Fruit fly (Drosophila melanogaster) whole organism, wandering third instar larva: ENCODE data around the gene Or71a.

Source experiments
- Abd-B ChIP-seq: fragments of >200 bp; optimal IDR thresholded peaks from 2 replicates; lab custom pipeline; 2017; ENCODE audit warnings: missing biosample characterization, missing genetic modification characterization
- CG32264 ChIP-seq: fragments of 200-800 bp; sonication (Bioruptor generic); optimal IDR thresholded peaks from 2 replicates; lab custom pipeline; 2016; ENCODE audit warnings: missing biosample characterization, missing genetic modification characterization
- CrebA ChIP-seq: fragments of 200-800 bp; sonication (Bioruptor generic); optimal IDR thresholded peaks from 2 replicates; lab custom pipeline; 2016; ENCODE audit warnings: missing biosample characterization, mild to moderate bottlenecking, missing genetic modification characterization, borderline replicate concordance
- Dfd ChIP-seq: fragments of >200 bp; optimal IDR thresholded peaks from 2 replicates; lab custom pipeline; 2017; ENCODE audit warnings: missing biosample characterization, missing genetic modification characterization
- HLH106 ChIP-seq: fragments of 200-800 bp; optimal IDR thresholded peaks from 3 replicates; lab custom pipeline; 2019; ENCODE audit warnings: missing biosample characterization, mild to moderate bottlenecking, missing genetic modification characterization, moderate library complexity
- Hr78 ChIP-seq: fragments of >200 bp; optimal IDR thresholded peaks from 2 replicates; lab custom pipeline; 2017; ENCODE audit warnings: missing biosample characterization, missing genetic modification characterization
- Hr83 ChIP-seq: fragments of 200-300 bp; sonication (Bioruptor generic); optimal IDR thresholded peaks from 2 replicates; lab custom pipeline; 2016; ENCODE audit warnings: missing biosample characterization, mild to moderate bottlenecking, missing genetic modification characterization, moderate library complexity; ENCODE audit not compliant: poor library complexity, severe bottlenecking
- Mio ChIP-seq: sonication (Bioruptor generic); optimal IDR thresholded peaks from 2 replicates; lab custom pipeline; 2016; ENCODE audit warnings: missing biosample characterization, missing genetic modification characterization
- Myc ChIP-seq: fragments of >200 bp; optimal IDR thresholded peaks from 2 replicates; lab custom pipeline; 2017
- N ChIP-seq: fragments of >200 bp; optimal IDR thresholded peaks from 2 replicates; lab custom pipeline; 2018; ENCODE audit warnings: missing biosample characterization, missing external identifiers, missing genetic modification characterization
- Rel ChIP-seq, 2 experiments: fragments of 200-800 bp; sonication (Bioruptor generic) in 1 of 2; optimal IDR thresholded peaks; 2 replicates in 1 of 2; 3 replicates in 1 of 2; lab custom pipeline; 2016 to 2019; ENCODE audit warnings: mild to moderate bottlenecking in 2 of 2, missing biosample characterization in 2 of 2, missing genetic modification characterization in 2 of 2, moderate library complexity in 1 of 2
- Sp1 ChIP-seq: fragments of 200-800 bp; sonication (Bioruptor generic); optimal IDR thresholded peaks from 3 replicates; lab custom pipeline; 2019; ENCODE audit warnings: missing biosample characterization, mild to moderate bottlenecking, missing genetic modification characterization, moderate library complexity
- Vsx2 ChIP-seq: fragments of 200-300, 225-300 bp; sonication (Bioruptor generic); optimal IDR thresholded peaks from 2 replicates; lab custom pipeline; 2018; ENCODE audit warnings: missing biosample characterization, missing genetic modification characterization; ENCODE audit not compliant: partially characterized antibody
- br ChIP-seq: fragments of 200-800 bp; sonication (Bioruptor generic); optimal IDR thresholded peaks from 2 replicates; lab custom pipeline; 2016; ENCODE audit warnings: missing biosample characterization, missing genetic modification characterization
- dl ChIP-seq, 2 experiments: fragments of 175-275, 200-275 bp in 1 of 2; fragments of 200-275 bp in 1 of 2; sonication (Bioruptor generic); optimal IDR thresholded peaks; lab custom pipeline; 2018; ENCODE audit warnings: mild to moderate bottlenecking in 2 of 2, missing biosample characterization in 2 of 2, missing genetic modification characterization in 2 of 2, moderate library complexity in 2 of 2; ENCODE audit not compliant: partially characterized antibody in 2 of 2, insufficient read depth in 1 of 2
- dmrt93B ChIP-seq: fragments of 200-800 bp; sonication (Bioruptor generic); optimal IDR thresholded peaks from 2 replicates; lab custom pipeline; 2018; ENCODE audit warnings: missing biosample characterization, mild to moderate bottlenecking, missing genetic modification characterization
- dsf ChIP-seq: sonication (Bioruptor generic); optimal IDR thresholded peaks from 2 replicates; lab custom pipeline; 2016; ENCODE audit warnings: missing biosample characterization, missing genetic modification characterization, borderline replicate concordance
- ey ChIP-seq: fragments of 200-800 bp; sonication (Bioruptor generic); optimal IDR thresholded peaks from 2 replicates; lab custom pipeline; 2016; ENCODE audit warnings: missing biosample characterization, missing genetic modification characterization
- foxo ChIP-seq, 2 experiments: fragments of 200-800 bp; sonication (Bioruptor generic); optimal IDR thresholded peaks; 2 replicates in 1 of 2; 3 replicates in 1 of 2; lab custom pipeline; 2016 to 2017; ENCODE audit warnings: missing biosample characterization in 2 of 2, missing genetic modification characterization in 2 of 2
- fru ChIP-seq: fragments of 200-800 bp; sonication (Bioruptor generic); optimal IDR thresholded peaks from 3 replicates; lab custom pipeline; 2016; ENCODE audit warnings: missing biosample characterization, mild to moderate bottlenecking, missing genetic modification characterization
- jim ChIP-seq: fragments of 175-275, 200-325 bp; sonication (Bioruptor generic); optimal IDR thresholded peaks from 2 replicates; lab custom pipeline; 2016; ENCODE audit warnings: missing biosample characterization, mild to moderate bottlenecking, missing genetic modification characterization
- lola ChIP-seq: fragments of >200 bp; optimal IDR thresholded peaks from 2 replicates; lab custom pipeline; 2017; ENCODE audit warnings: missing biosample characterization, missing genetic modification characterization
- pan ChIP-seq: fragments of >200 bp; optimal IDR thresholded peaks from 2 replicates; lab custom pipeline; 2017
- rgr ChIP-seq: fragments of 200-800 bp; sonication (Bioruptor generic); optimal IDR thresholded peaks from 3 replicates; lab custom pipeline; 2016; ENCODE audit warnings: missing biosample characterization, mild to moderate bottlenecking, missing genetic modification characterization
- sv ChIP-seq: fragments of 200-800 bp; sonication (Bioruptor generic); optimal IDR thresholded peaks from 3 replicates; lab custom pipeline; 2016; ENCODE audit warnings: missing biosample characterization, missing genetic modification characterization
- woc ChIP-seq: sonication (Bioruptor generic); optimal IDR thresholded peaks from 2 replicates; lab custom pipeline; 2016; ENCODE audit warnings: missing biosample characterization, mild to moderate bottlenecking, missing genetic modification characterization

Or71a gene

DNA sequence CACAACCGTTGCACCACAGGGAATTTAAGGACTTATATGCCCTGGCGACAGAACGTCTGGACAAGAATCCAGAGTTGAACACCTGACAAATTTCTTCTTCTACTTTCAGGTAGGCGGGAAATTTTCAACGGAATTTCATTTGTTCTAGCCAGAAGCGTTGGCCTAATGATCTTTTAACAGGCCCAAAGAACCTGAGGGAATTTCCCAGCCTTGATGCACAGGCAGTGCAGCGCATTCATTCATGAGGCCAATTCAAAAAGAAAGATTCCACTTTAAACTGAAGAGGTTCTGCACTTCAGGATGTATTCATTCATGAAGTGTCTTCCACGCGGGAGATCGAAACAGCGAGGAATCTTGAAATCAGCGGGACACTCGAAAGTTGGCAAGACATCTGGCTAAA lies 38.7 kb downstream of the Or71a start:
- TF ChIP-seq jim (GFP tag; lab: Kevin White, UChicago) (no peak), CrebA (no peak), rgr (GFP tag; lab: Kevin White, UChicago) (no peak), Rel (GFP tag; optimal IDR thresholded peaks at IDR 0.05; lab: Kevin White, UChicago) (no peak), Rel (tag; optimal IDR thresholded peaks at IDR 0.05; lab: Kevin White, UChicago) (no peak), foxo (GFP tag; optimal IDR thresholded peaks at IDR 0.05; lab: Kevin White, UChicago) (no peak), woc (GFP tag; lab: Kevin White, UChicago) (no peak), ey (GFP tag; lab: Kevin White, UChicago) (no peak), Hr78 (GFP tag; lab: Kevin White, UChicago) (no peak), Mio (GFP tag; lab: Kevin White, UChicago) (no peak), lola (GFP tag; lab: Kevin White, UChicago) (no peak), Abd-B (GFP tag; lab: Kevin White, UChicago) (no peak), HLH106 (no peak), Hr83 (GFP tag; lab: Kevin White, UChicago) (no peak), N (no peak)

DNA sequence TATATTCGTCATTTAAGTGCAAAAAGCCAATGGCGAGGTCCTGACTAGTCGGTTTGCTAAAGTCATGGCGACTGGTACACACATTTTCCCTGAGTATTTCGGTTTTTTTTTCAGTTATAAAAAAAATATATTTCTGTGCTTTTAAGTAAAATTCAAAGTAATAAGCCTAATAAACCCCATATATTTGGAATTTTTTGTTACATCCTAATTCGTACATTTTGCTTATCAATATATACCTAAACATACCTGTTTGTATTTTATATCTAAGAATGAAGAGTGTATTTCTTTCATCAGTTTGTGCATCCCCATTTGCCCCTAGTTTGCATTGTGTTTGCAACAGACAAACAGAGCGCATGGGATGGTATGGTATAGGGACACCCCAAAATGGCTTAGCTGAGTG lies 42.7 kb downstream of the Or71a start:
- TF ChIP-seq pan (lab: Kevin White, UChicago) (no peak), CrebA (no peak), woc (GFP tag; lab: Kevin White, UChicago) (peak; percentile 21)

DNA sequence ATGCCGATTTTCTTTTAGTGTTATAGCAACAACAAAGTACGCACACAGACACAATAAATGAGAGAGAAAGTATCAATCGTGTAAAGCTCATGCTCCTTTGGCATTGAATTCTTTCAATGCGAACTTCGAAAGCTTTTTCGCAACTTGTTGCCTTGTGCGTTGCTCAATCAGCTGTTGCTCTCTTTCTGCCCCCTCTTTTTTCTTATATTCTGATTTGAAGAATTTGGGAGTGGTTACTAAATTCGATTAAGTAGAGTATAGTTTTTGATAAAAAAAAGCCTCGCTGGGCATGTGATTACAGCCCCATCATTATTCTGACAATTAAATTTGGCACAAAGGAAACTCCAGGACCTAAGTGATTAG lies 43.6 kb downstream of the Or71a start:
- TF ChIP-seq CG32264 (GFP tag; lab: Kevin White, UChicago) (no peak), sv (GFP tag; lab: Kevin White, UChicago) (no peak), dl (GFP tag; optimal IDR thresholded peaks at IDR 0.05; lab: Kevin White, UChicago; ENCODE audit: insufficient read depth in 1 of 2, partially characterized antibody in 2 of 2) (no peak), Sp1 (no peak), Mio (GFP tag; lab: Kevin White, UChicago) (no peak), br (GFP tag; lab: Kevin White, UChicago) (no peak), Myc (lab: Kevin White, UChicago) (no peak), jim (GFP tag; lab: Kevin White, UChicago) (no peak), woc (GFP tag; lab: Kevin White, UChicago) (no peak), Hr78 (GFP tag; lab: Kevin White, UChicago) (no peak), Vsx2 (no peak), dsf (GFP tag; lab: Kevin White, UChicago) (no peak)
- TF ChIP-seq, all 38 proteins: peak for 0

DNA sequence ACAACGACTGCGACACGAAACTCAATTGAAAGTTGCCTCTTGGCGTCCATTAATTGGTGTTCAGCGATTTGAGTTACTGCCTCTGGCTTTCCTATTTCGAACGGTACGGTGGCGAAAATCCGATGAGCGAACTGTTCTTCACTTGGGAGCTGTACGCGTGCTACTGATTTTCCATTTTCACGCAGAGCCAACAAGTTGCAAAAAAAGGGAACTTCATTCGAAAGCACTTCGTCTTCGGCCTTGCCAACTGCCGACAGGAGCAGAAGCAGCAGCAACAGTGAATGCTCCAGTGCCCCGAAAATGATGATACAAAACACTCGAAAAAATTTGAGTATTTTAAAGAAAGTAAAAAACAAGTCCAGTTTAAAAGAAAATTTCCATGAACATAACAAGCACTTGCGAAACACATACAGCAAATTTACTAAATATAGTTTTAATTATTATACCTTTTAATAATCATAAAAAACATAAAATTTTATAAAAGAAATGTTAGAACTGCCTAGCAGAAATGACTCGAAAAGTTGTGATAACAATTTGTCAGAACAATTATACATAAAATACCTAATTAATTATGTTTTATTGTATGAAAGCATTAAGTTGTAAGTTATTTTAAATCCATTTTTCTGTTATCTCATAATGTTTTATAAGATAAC lies 44.1 kb downstream of the Or71a start:
- TF ChIP-seq foxo (GFP tag; optimal IDR thresholded peaks at IDR 0.05; lab: Kevin White, UChicago): peak in 1 of 2 experiments; percentile 0
- TF ChIP-seq HLH106: peak; percentile 19
- no peak for TF ChIP-seq fru (GFP tag; lab: Kevin White, UChicago)

DNA sequence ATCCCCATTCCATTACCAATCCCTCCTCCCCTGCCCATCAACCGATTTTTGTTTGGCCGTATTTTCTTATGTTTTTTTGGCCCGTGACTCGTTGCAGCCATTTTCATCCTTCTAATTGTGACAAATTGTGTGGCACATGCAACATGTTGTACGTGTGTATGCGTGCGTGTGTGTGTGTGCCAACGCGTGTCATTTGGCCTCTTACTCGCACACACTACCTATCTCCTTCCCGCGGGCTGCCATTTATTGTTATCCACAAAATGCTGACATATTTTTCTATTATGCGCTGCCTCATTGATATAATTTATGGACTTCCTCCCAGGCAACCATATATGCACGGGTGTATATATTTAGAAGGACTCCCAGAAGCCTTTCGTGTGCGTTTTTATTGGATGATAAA lies 46.5 kb downstream of the Or71a start:
- TF ChIP-seq dmrt93B (GFP tag; lab: Kevin White, UChicago) (no peak), Dfd (GFP tag; lab: Kevin White, UChicago) (peak; percentile 3)
